Fruit fly (Drosophila melanogaster) S2 (cell line): ENCODE measurements around the gene CG33325.

ENCODE experiments used
- CG8478 ChIP-seq: fragments of >200 bp; optimal IDR thresholded peaks from 2 replicates; lab custom pipeline; 2018
- CTCF ChIP-seq, 2 experiments: fragments of >200 bp; optimal IDR thresholded peaks; 2 replicates each; lab custom pipeline; 2018

DNA sequence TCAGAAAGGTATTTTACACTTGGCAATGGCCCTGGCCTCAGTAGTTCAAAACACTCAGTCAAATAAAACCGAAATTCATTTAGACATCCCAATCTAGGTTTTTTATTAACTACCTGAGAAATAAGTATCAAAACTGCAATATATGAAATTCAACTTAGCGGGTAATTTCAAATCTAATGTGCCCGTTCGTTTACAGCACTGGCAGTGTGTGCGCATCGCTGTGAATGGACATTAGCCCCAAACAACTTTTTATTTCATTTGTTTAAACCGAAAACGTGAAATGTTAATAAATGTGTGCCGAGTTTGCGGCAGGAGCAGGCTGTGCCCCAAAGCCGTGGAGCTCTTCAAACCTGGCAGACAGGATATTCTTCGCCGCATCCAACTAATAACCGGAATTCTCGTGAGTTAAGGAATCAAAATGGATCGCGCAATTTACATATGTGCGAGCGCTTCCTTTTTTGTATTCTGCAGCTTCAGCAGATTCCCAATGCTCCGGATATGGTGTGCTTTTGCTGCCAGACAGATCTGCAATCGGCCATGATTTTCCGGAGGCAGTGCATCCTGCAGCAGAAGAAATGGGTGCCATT lies 43.2 kb upstream of the CG33325 start, which contains the start of gene nom:
- no peak for TF ChIP-seq CG8478
- TF ChIP-seq CTCF (optimal IDR thresholded peaks at IDR 0.05; lab: Kevin White, UChicago) = no peak
